Worm (Caenorhabditis elegans): ENCODE data around the gene C01B9.1.

The C01B9.1 gene

ce11 chrII:13791570-13792279 is 20.4 kb downstream of the C01B9.1 start, which contains the start of gene ZK131.11:
Gene ZK131.11 (plus strand): TSS chrII:13792229.
- TF ChIP-seq ama-1 (optimal IDR thresholded peaks at IDR 0.05) = no peak
- TF ChIP-seq tbx-11 (GFP tag; IDR thresholded peaks at IDR 0.05) = no peak
- TF ChIP-seq F13C5.2 (tag; optimal IDR thresholded peaks at IDR 0.05) = no peak
- TF ChIP-seq tbx-37 (GFP tag; conservative IDR thresholded peaks at IDR 0.05) = no peak
- TF ChIP-seq tra-4 (tag; optimal IDR thresholded peaks at IDR 0.05) = no peak

DNA sequence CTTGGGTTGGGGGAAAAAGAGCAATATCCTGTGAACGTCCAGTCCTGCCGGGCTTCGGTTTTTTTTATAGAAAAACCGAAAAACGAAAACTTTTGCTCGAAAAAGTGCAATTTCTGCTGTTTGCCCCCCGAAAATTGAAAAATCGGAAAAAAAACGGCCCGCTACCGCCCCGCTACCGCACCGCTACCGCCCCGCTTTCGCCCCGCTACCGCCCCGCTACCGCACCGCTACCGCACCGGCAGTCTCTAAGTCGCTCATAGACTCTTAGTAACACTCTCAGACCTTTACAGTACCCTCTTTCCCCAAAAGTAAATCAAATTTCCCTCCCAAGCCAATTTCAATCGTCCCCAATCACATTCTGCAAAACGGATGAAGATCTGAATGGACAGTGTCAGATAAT is 23.8 kb downstream of the C01B9.1 start:
- TF ChIP-seq sea-1 (GFP tag; conservative IDR thresholded peaks at IDR 0.05) (no peak), flt-1 (GFP tag; IDR thresholded peaks at IDR 0.05) (no peak), hnd-1 (tag; optimal IDR thresholded peaks at IDR 0.05) (no peak)

DNA sequence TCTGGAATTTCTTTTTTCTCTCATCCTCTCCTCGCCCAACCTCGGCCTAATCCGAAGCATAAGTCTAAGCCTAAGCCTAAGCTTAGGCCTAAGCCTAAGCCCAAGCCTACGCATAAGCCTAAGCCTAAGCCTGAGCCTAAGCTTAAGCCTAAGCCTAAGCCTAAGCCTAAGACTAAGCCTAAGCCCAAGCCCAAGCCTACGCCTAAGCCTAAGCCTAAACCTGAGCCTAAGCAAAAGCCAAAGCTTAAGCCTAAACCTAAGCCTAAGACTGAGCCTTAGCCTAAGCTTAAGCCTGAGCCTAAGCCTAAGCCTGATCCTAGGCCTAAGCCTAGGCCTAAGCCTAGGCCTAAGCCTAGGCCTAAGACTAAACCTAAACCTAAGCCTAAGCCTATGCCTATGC is 24.9 kb downstream of the C01B9.1 start:
- TF ChIP-seq flt-1 (GFP tag; IDR thresholded peaks at IDR 0.05) (no peak), tra-4 (tag; optimal IDR thresholded peaks at IDR 0.05) (no peak), hmbx-1 (tag; optimal IDR thresholded peaks at IDR 0.05) (no peak), ceh-36 (tag; optimal IDR thresholded peaks at IDR 0.05) (peak; percentile 95), ets-7 (tag; optimal IDR thresholded peaks at IDR 0.05) (no peak), scrt-1 (GFP tag; IDR thresholded peaks at IDR 0.05) (no peak)

DNA sequence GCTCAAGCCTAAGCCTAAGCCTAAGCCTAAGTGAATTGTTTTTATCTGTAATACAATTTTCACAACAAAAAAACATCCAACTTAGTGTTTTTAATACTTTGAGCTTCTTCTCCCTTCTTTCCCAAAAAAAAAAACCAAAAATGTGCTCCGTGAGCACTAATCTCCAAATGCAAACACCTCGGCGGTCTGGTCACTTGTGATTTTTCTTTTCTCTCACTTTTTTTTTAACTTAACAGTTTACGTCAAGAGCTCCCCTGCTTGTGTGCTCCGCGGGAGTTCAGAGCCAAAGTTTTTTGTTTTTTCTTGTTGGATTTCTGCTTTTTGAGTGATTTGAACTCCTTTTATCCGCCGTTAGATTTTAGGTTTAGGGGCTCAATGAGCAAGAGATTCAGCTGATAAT is 34.9 kb downstream of the C01B9.1 start:
- TF ChIP-seq tbx-37 (GFP tag; conservative IDR thresholded peaks at IDR 0.05) (no peak), ets-7 (tag; optimal IDR thresholded peaks at IDR 0.05) (no peak), F13C5.2 (tag; optimal IDR thresholded peaks at IDR 0.05) (no peak), sea-1 (GFP tag; conservative IDR thresholded peaks at IDR 0.05) (no peak), hnd-1 (tag; optimal IDR thresholded peaks at IDR 0.05) (no peak), B0310.2 (tag; optimal IDR thresholded peaks at IDR 0.05) (no peak)

DNA sequence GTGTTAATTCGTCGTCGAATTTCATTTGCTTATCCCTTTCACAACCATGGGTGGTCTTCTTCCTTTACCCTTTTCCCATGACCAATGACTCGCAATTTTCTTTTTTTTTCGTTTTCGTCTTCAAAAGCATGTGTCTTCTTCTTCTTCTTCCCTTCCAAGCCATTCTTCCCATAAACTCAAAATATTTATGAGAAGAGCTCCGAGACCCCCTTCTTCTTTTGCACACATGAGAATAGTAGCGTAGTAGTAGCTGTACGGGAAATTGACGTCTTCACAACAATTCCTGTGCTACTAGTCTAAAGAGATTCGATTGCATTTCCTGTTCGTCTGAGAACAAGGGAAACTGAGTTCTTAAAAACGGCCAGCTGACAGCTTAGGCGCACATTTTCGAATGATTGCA is 41.0 kb downstream of the C01B9.1 start:
- TF ChIP-seq flt-1 (GFP tag; IDR thresholded peaks at IDR 0.05) = no peak
- TF ChIP-seq hnd-1 (tag; optimal IDR thresholded peaks at IDR 0.05) = no peak
- TF ChIP-seq pes-1 (GFP tag; IDR thresholded peaks at IDR 0.05) = no peak
- TF ChIP-seq ceh-36 (tag; optimal IDR thresholded peaks at IDR 0.05) = no peak
- no peak for TF ChIP-seq hmbx-1 (tag; optimal IDR thresholded peaks at IDR 0.05)
- no peak for TF ChIP-seq F13C5.2 (tag; optimal IDR thresholded peaks at IDR 0.05)
- no peak for TF ChIP-seq hmg-4 (GFP tag; optimal IDR thresholded peaks at IDR 0.05)
- TF ChIP-seq scrt-1 (GFP tag; IDR thresholded peaks at IDR 0.05) = no peak
- no peak for TF ChIP-seq B0310.2 (tag; optimal IDR thresholded peaks at IDR 0.05)
- TF ChIP-seq tbx-37 (GFP tag; conservative IDR thresholded peaks at IDR 0.05) = no peak

- no peak for TF ChIP-seq sea-1 (GFP tag; conservative IDR thresholded peaks at IDR 0.05)
These were observed 42.0 kb downstream of the C01B9.1 start for ce11 chrII:13813413-13813812.

DNA sequence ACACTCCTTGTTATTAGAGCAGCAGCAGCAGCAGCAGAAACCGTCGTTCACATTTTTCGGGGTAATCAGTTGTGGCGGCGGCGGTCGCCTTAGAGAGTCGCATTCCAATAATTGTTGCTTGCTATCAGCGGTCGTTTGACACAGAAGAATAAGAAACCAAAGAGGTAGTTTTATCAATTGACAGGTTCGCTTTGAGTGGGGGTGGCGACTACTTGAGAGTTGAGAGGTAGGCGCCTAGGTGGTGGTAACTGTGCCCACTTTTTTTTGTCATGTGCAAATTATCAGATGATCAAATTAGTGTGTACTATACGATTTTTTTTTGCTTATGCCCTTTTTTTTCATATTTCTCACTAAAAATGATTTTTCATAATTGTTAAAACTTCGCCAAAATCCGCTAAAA is 42.6 kb downstream of the C01B9.1 start:
- TF ChIP-seq B0310.2 (tag; optimal IDR thresholded peaks at IDR 0.05) = no peak
- TF ChIP-seq sea-1 (GFP tag; conservative IDR thresholded peaks at IDR 0.05) = no peak
- no peak for TF ChIP-seq F13C5.2 (tag; optimal IDR thresholded peaks at IDR 0.05)
- no peak for TF ChIP-seq tbx-37 (GFP tag; conservative IDR thresholded peaks at IDR 0.05)
- TF ChIP-seq scrt-1 (GFP tag; IDR thresholded peaks at IDR 0.05) = no peak
- no peak for TF ChIP-seq ceh-36 (tag; optimal IDR thresholded peaks at IDR 0.05)
- no peak for TF ChIP-seq ets-7 (tag; optimal IDR thresholded peaks at IDR 0.05)
- TF ChIP-seq ceh-13 (GFP tag; optimal IDR thresholded peaks at IDR 0.05) = no peak
- TF ChIP-seq aly-1 (tag; optimal IDR thresholded peaks at IDR 0.05) = no peak
- TF ChIP-seq tra-4 (tag; optimal IDR thresholded peaks at IDR 0.05) = no peak
- TF ChIP-seq pes-1 (GFP tag; IDR thresholded peaks at IDR 0.05) = no peak
- no peak for TF ChIP-seq tbx-11 (GFP tag; IDR thresholded peaks at IDR 0.05)
- TF ChIP-seq hnd-1 (tag; optimal IDR thresholded peaks at IDR 0.05) = no peak

DNA sequence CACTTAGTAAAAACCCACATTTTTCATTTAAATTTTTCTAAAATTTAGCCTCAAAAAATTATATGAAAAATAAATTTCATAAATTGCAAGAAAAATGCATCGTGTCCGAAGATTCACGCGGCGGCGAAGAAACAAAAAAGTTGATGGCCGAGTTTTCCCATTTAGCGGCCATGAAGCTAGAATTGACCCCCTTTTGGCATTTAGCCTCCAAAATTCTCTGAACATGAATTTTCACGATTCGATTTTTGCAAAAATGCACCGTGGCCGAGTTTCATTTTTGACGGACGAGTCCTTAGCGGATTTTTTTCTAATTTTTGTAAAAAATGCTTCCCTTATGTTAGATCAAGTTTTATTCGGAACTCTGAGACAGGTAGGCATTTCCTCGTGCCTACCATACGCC is 44.1 kb downstream of the C01B9.1 start:
- no peak for TF ChIP-seq ets-7 (tag; optimal IDR thresholded peaks at IDR 0.05)
- TF ChIP-seq ceh-13 (GFP tag; optimal IDR thresholded peaks at IDR 0.05) = no peak
- TF ChIP-seq tra-4 (tag; optimal IDR thresholded peaks at IDR 0.05) = no peak
- TF ChIP-seq tbx-11 (GFP tag; IDR thresholded peaks at IDR 0.05) = no peak
- no peak for TF ChIP-seq pes-1 (GFP tag; IDR thresholded peaks at IDR 0.05)

DNA sequence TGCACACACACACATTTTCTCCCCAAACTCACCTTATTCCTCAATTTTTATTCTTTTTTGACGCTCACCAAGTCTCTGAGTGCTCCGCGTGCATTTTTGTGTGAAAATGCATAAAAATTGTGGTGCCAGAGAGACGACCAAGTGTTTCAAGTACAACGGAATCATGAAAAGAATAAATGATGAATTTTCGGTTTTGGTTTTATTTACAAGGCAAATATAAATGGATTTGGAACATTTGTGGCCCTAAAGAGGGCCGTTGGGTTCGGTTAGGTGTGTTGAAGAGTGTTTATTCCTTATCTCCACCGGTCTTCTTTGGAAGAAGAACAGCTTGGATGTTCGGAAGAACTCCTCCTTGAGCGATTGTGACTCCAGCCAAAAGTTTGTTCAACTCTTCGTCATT is 46.1 kb downstream of the C01B9.1 start:
- TF ChIP-seq ama-1 (optimal IDR thresholded peaks at IDR 0.05) = peak; percentile 72
- TF ChIP-seq sea-1 (GFP tag; conservative IDR thresholded peaks at IDR 0.05) = peak; percentile 78; the same call in 1 of the 2 replicates
- 0 out of 2 replicates have a peak, but pooled peaks have one; percentile 11 for TF ChIP-seq scrt-1 (GFP tag; IDR thresholded peaks at IDR 0.05)
- peak; percentile 73 for TF ChIP-seq aly-1 (tag; optimal IDR thresholded peaks at IDR 0.05)
- TF ChIP-seq pes-1 (GFP tag; IDR thresholded peaks at IDR 0.05) = peak; percentile 67
